Worm (Caenorhabditis elegans): ENCODE results near the gene M04D8.7.

Gene M04D8.7

DNA sequence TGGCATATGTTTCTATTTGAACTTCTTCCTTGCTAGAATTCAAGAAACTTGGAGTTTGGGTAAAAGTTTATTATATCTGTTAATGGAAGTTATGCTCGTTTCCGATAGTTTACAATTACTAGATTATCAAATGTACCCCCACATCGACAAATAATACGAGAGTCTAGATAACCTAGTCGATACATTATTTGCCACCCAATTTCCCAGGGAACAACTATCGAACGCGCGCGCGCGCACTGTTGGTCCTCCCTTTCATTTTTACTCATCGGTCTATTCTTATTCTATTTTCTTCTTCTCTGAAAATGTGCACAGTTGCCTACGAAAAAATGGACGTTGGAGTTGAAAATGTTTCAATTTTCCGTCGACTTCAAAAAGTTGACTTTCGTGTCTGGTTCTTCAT, 23.3 kb downstream of the M04D8.7 start, which contains the start of gene T16G12.13:
TSS of gene T16G12.13 (plus strand) at position 293 of the 400 bp plus-strand sequence.
- TF ChIP-seq him-1 (tag; optimal IDR thresholded peaks at IDR 0.05): no peak
- no peak for TF ChIP-seq dao-5 (tag; optimal IDR thresholded peaks at IDR 0.05)
- no peak for TF ChIP-seq W03F9.2 (tag; optimal IDR thresholded peaks at IDR 0.05)

DNA sequence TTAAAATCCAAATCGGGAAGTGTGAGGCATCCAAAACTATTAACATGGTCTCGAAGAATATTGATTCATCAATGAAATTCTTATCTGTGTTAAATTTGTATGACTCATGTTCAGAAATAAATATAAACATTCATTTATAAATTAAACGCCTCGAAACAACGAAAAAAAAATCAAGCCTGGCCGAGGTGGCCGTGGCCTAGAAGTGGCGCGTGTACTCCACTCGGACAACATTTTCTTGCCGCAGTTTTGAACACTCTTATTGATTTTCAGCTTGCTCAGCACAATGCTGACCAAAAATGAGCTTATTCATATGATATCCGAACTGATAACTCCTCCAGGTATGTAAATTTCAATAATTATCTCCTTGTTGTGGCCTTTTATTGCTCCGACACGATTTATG, 26.9 kb downstream of the M04D8.7 start, which contains the start of gene ekl-6:
TSS of gene ekl-6 (plus strand) at position 265 of the 400 bp plus-strand sequence.
- TF ChIP-seq dao-5 (tag; optimal IDR thresholded peaks at IDR 0.05): no peak
- TF ChIP-seq W03F9.2 (tag; optimal IDR thresholded peaks at IDR 0.05): peak; percentile 51
- TF ChIP-seq him-1 (tag; optimal IDR thresholded peaks at IDR 0.05): no peak

ce11 chrIII:10069278-10069677, 32.0 kb downstream of the M04D8.7 start, which contains the start of gene T16G12.6:
Gene T16G12.6, plus strand, starts transcription at chrIII:10069578.
- TF ChIP-seq dao-5 (tag; optimal IDR thresholded peaks at IDR 0.05) (no peak), him-1 (tag; optimal IDR thresholded peaks at IDR 0.05) (no peak), W03F9.2 (tag; optimal IDR thresholded peaks at IDR 0.05) (no peak)

ce11 chrIII:10076042-10076441, 38.8 kb downstream of the M04D8.7 start:
- TF ChIP-seq W03F9.2 (tag; optimal IDR thresholded peaks at IDR 0.05): no peak

ce11 chrIII:10078151-10078550, 40.9 kb downstream of the M04D8.7 start, which contains the start of gene T16G12.9:
Gene T16G12.9, minus strand, starts transcription at chrIII:10078251.
- TF ChIP-seq him-1 (tag; optimal IDR thresholded peaks at IDR 0.05): no peak
- no peak for TF ChIP-seq dao-5 (tag; optimal IDR thresholded peaks at IDR 0.05)
- TF ChIP-seq W03F9.2 (tag; optimal IDR thresholded peaks at IDR 0.05): no peak

DNA sequence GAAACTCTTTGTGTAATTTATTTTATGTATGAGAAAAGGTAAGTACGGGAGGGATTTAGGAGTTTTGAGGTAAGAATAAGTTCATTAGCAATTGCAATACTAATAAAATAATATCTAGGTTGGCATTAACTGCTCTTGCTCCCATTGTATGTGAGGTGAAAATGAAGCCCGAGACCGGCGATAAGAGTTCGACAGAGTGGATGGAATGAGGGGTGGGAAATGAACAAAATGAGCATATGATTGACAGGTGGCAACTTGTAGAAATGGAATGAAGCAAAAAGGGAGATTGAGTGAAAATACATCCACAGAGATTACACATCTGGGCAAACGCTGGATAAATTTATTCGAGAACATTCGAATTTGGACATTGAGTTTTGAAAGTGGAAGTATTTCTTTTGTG, 41.5 kb downstream of the M04D8.7 start:
- TF ChIP-seq W03F9.2 (tag; optimal IDR thresholded peaks at IDR 0.05): no peak
- TF ChIP-seq him-1 (tag; optimal IDR thresholded peaks at IDR 0.05): no peak
- no peak for TF ChIP-seq dao-5 (tag; optimal IDR thresholded peaks at IDR 0.05)

- no peak for TF ChIP-seq W03F9.2 (tag; optimal IDR thresholded peaks at IDR 0.05)
- no peak for TF ChIP-seq dao-5 (tag; optimal IDR thresholded peaks at IDR 0.05)
- TF ChIP-seq him-1 (tag; optimal IDR thresholded peaks at IDR 0.05): no peak
Observed at ce11 chrIII:10083242-10083641, 46.0 kb downstream of the M04D8.7 start, which contains the start of gene T16H12.3. Gene T16H12.3, minus strand, starts transcription at chrIII:10083292.

- no peak for TF ChIP-seq him-1 (tag; optimal IDR thresholded peaks at IDR 0.05)
- TF ChIP-seq W03F9.2 (tag; optimal IDR thresholded peaks at IDR 0.05): no peak
- no peak for TF ChIP-seq dao-5 (tag; optimal IDR thresholded peaks at IDR 0.05)
Observed at ce11 chrIII:10085103-10085502, 47.9 kb downstream of the M04D8.7 start, which contains the start of gene T16H12.13. Gene T16H12.13, plus strand, starts transcription at chrIII:10085403.

DNA sequence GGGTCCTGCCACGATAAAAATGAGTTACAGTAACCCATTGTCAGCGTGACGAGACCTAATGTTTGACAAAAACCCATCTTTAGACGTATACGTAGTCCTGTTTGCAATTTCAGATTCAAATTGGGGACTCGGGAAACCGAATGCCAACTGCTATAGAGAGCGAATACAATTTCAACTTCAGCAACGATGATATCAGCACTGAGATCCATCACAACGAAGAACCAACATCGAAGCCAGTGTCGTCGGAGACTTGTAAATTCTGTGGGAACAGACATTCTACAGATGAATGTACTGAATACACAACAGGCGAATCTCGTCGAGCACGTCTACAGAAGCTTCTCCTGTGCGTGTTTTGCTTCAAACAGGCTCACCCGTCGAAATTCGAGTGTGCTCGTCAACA, 48.3 kb downstream of the M04D8.7 start:
- TF ChIP-seq him-1 (tag; optimal IDR thresholded peaks at IDR 0.05) (no peak), W03F9.2 (tag; optimal IDR thresholded peaks at IDR 0.05) (no peak), dao-5 (tag; optimal IDR thresholded peaks at IDR 0.05) (no peak)

DNA sequence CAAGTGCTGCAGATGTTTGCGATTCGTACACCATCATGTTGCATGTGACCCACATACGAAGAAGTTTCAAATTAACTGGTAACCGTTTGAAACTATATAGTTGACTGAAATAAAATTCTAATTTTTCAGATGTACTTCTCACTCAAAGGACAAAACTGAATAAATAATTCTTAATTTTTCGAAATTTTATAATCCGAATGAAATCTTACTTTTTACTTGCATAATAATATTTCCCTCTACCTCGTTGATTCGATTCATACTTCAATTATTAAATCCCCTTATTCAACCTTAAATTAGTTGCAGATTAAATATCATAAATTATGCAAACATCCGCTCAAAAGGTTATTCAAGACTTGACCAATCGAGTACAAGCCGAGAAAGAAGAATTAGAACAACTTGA, 48.7 kb downstream of the M04D8.7 start, which contains the start of gene T16H12.2:
TSS of gene T16H12.2 (plus strand) at position 301 of the 400 bp plus-strand sequence.
- TF ChIP-seq dao-5 (tag; optimal IDR thresholded peaks at IDR 0.05): no peak
- no peak for TF ChIP-seq W03F9.2 (tag; optimal IDR thresholded peaks at IDR 0.05)
- TF ChIP-seq him-1 (tag; optimal IDR thresholded peaks at IDR 0.05): no peak
